Worm (Caenorhabditis elegans) whole organism, L4/young adult: ENCODE data around the gene C02B10.4.

Experiments
- W03F9.2 ChIP-seq: fragments of 150-350 bp; optimal IDR thresholded peaks from 2 replicates; lab custom pipeline; 2014; ENCODE audit warnings: missing biosample characterization, missing genetic modification characterization
- dao-5 ChIP-seq: sonication (generic microtip); optimal IDR thresholded peaks from 2 replicates; lab custom pipeline; 2016; ENCODE audit warnings: missing genotype, missing genetic modification characterization, moderate library complexity, missing compliant biosample characterization
- him-1 ChIP-seq: sonication (generic microtip); optimal IDR thresholded peaks from 2 replicates; lab custom pipeline; 2016; ENCODE audit warnings: missing genotype, missing genetic modification reagents, missing genetic modification characterization, missing compliant biosample characterization

DNA sequence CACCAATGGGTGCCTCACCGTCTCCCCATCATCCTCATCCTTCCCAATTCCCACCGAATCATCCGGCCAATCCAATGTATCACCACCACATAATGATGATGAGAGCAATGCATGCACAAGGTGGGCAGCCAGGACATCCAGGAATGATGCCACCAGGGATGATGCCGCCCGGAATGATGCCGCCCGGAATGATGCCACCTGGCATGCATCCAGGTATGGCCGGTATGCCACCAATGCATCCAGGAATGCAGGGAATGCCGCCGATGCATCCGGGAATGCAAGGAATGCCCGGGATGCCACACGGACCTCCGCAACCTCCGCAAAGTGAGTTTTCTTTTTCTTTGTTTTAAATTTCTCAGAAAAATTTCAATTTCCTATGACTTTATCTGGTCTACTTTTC is 5.6 kb upstream of the C02B10.4 start:
- no peak for TF ChIP-seq him-1 (tag; lab: Kevin White, UChicago)
- no peak for TF ChIP-seq dao-5
- TF ChIP-seq W03F9.2 (tag; lab: Kevin White, UChicago) = no peak
